Fruit fly (Drosophila melanogaster) whole organism, wandering third instar larva: ENCODE measurements around the gene CG2124.

ENCODE experiments used
- Abd-B ChIP-seq: fragments of >200 bp; optimal IDR thresholded peaks from 2 replicates; lab custom pipeline; 2017; ENCODE audit warnings: missing biosample characterization, missing genetic modification characterization
- CG32264 ChIP-seq: fragments of 200-800 bp; sonication (Bioruptor generic); optimal IDR thresholded peaks from 2 replicates; lab custom pipeline; 2016; ENCODE audit warnings: missing biosample characterization, missing genetic modification characterization
- CG9705 ChIP-seq: fragments of 200-800 bp; sonication (Bioruptor generic); optimal IDR thresholded peaks from 2 replicates; lab custom pipeline; 2018; ENCODE audit warnings: missing biosample characterization, mild to moderate bottlenecking, missing genetic modification characterization
- CrebA ChIP-seq: fragments of 200-800 bp; sonication (Bioruptor generic); optimal IDR thresholded peaks from 2 replicates; lab custom pipeline; 2016; ENCODE audit warnings: missing biosample characterization, mild to moderate bottlenecking, missing genetic modification characterization, borderline replicate concordance
- Dfd ChIP-seq: fragments of >200 bp; optimal IDR thresholded peaks from 2 replicates; lab custom pipeline; 2017; ENCODE audit warnings: missing biosample characterization, missing genetic modification characterization
- Dif ChIP-seq: fragments of 200-275, 200-300 bp; sonication (Bioruptor generic); optimal IDR thresholded peaks from 2 replicates; lab custom pipeline; 2018; ENCODE audit warnings: missing biosample characterization, missing genetic modification characterization; ENCODE audit not compliant: partially characterized antibody
- GATAd ChIP-seq: sonication (Bioruptor generic); optimal IDR thresholded peaks from 2 replicates; lab custom pipeline; 2016; ENCODE audit warnings: missing biosample characterization, missing genetic modification characterization
- HLH106 ChIP-seq: fragments of 200-800 bp; optimal IDR thresholded peaks from 3 replicates; lab custom pipeline; 2019; ENCODE audit warnings: missing biosample characterization, mild to moderate bottlenecking, missing genetic modification characterization, moderate library complexity
- Hnf4 ChIP-seq: fragments of 200-800 bp; sonication (Bioruptor generic); optimal IDR thresholded peaks from 2 replicates; lab custom pipeline; 2016; ENCODE audit warnings: missing biosample characterization, mild to moderate bottlenecking, missing genetic modification characterization
- Hr78 ChIP-seq: fragments of >200 bp; optimal IDR thresholded peaks from 2 replicates; lab custom pipeline; 2017; ENCODE audit warnings: missing biosample characterization, missing genetic modification characterization
- Hr83 ChIP-seq: fragments of 200-300 bp; sonication (Bioruptor generic); optimal IDR thresholded peaks from 2 replicates; lab custom pipeline; 2016; ENCODE audit warnings: missing biosample characterization, mild to moderate bottlenecking, missing genetic modification characterization, moderate library complexity; ENCODE audit not compliant: poor library complexity, severe bottlenecking
- Jra ChIP-seq: sonication (Bioruptor generic); optimal IDR thresholded peaks from 2 replicates; lab custom pipeline; 2016; ENCODE audit warnings: missing biosample characterization, missing genetic modification characterization
- Mio ChIP-seq: sonication (Bioruptor generic); optimal IDR thresholded peaks from 2 replicates; lab custom pipeline; 2016; ENCODE audit warnings: missing biosample characterization, missing genetic modification characterization
- Myc ChIP-seq: fragments of >200 bp; optimal IDR thresholded peaks from 2 replicates; lab custom pipeline; 2017
- N ChIP-seq: fragments of >200 bp; optimal IDR thresholded peaks from 2 replicates; lab custom pipeline; 2018; ENCODE audit warnings: missing biosample characterization, missing external identifiers, missing genetic modification characterization
- OdsH ChIP-seq: fragments of 200-800 bp; sonication (Bioruptor generic); optimal IDR thresholded peaks from 2 replicates; lab custom pipeline; 2016; ENCODE audit warnings: missing biosample characterization, mild to moderate bottlenecking, missing genetic modification characterization
- Rel ChIP-seq, 2 experiments: fragments of 200-800 bp; sonication (Bioruptor generic) in 1 of 2; optimal IDR thresholded peaks; 2 replicates in 1 of 2; 3 replicates in 1 of 2; lab custom pipeline; 2016 to 2019; ENCODE audit warnings: mild to moderate bottlenecking in 2 of 2, missing biosample characterization in 2 of 2, missing genetic modification characterization in 2 of 2, moderate library complexity in 1 of 2
- Sp1 ChIP-seq: fragments of 200-800 bp; sonication (Bioruptor generic); optimal IDR thresholded peaks from 3 replicates; lab custom pipeline; 2019; ENCODE audit warnings: missing biosample characterization, mild to moderate bottlenecking, missing genetic modification characterization, moderate library complexity
- Vsx2 ChIP-seq: fragments of 200-300, 225-300 bp; sonication (Bioruptor generic); optimal IDR thresholded peaks from 2 replicates; lab custom pipeline; 2018; ENCODE audit warnings: missing biosample characterization, missing genetic modification characterization; ENCODE audit not compliant: partially characterized antibody
- br ChIP-seq: fragments of 200-800 bp; sonication (Bioruptor generic); optimal IDR thresholded peaks from 2 replicates; lab custom pipeline; 2016; ENCODE audit warnings: missing biosample characterization, missing genetic modification characterization
- brk ChIP-seq: fragments of 200-800 bp; sonication (Bioruptor generic); optimal IDR thresholded peaks from 2 replicates; lab custom pipeline; 2016; ENCODE audit warnings: missing biosample characterization, mild to moderate bottlenecking, missing genetic modification characterization
- dl ChIP-seq, 2 experiments: fragments of 175-275, 200-275 bp in 1 of 2; fragments of 200-275 bp in 1 of 2; sonication (Bioruptor generic); optimal IDR thresholded peaks; lab custom pipeline; 2018; ENCODE audit warnings: mild to moderate bottlenecking in 2 of 2, missing biosample characterization in 2 of 2, missing genetic modification characterization in 2 of 2, moderate library complexity in 2 of 2; ENCODE audit not compliant: partially characterized antibody in 2 of 2, insufficient read depth in 1 of 2
- dmrt93B ChIP-seq: fragments of 200-800 bp; sonication (Bioruptor generic); optimal IDR thresholded peaks from 2 replicates; lab custom pipeline; 2018; ENCODE audit warnings: missing biosample characterization, mild to moderate bottlenecking, missing genetic modification characterization
- dsf ChIP-seq: sonication (Bioruptor generic); optimal IDR thresholded peaks from 2 replicates; lab custom pipeline; 2016; ENCODE audit warnings: missing biosample characterization, missing genetic modification characterization, borderline replicate concordance
- ey ChIP-seq: fragments of 200-800 bp; sonication (Bioruptor generic); optimal IDR thresholded peaks from 2 replicates; lab custom pipeline; 2016; ENCODE audit warnings: missing biosample characterization, missing genetic modification characterization
- foxo ChIP-seq, 2 experiments: fragments of 200-800 bp; sonication (Bioruptor generic); optimal IDR thresholded peaks; 2 replicates in 1 of 2; 3 replicates in 1 of 2; lab custom pipeline; 2016 to 2017; ENCODE audit warnings: missing biosample characterization in 2 of 2, missing genetic modification characterization in 2 of 2
- fru ChIP-seq: fragments of 200-800 bp; sonication (Bioruptor generic); optimal IDR thresholded peaks from 3 replicates; lab custom pipeline; 2016; ENCODE audit warnings: missing biosample characterization, mild to moderate bottlenecking, missing genetic modification characterization
- h ChIP-seq: fragments of 200-800 bp; sonication (Bioruptor generic); optimal IDR thresholded peaks from 3 replicates; lab custom pipeline; 2016; ENCODE audit warnings: missing biosample characterization, mild to moderate bottlenecking, missing genetic modification characterization
- jim ChIP-seq: fragments of 175-275, 200-325 bp; sonication (Bioruptor generic); optimal IDR thresholded peaks from 2 replicates; lab custom pipeline; 2016; ENCODE audit warnings: missing biosample characterization, mild to moderate bottlenecking, missing genetic modification characterization
- lola ChIP-seq: fragments of >200 bp; optimal IDR thresholded peaks from 2 replicates; lab custom pipeline; 2017; ENCODE audit warnings: missing biosample characterization, missing genetic modification characterization
- pan ChIP-seq: fragments of >200 bp; optimal IDR thresholded peaks from 2 replicates; lab custom pipeline; 2017
- psq ChIP-seq: fragments of 200-800 bp; sonication (Bioruptor generic); optimal IDR thresholded peaks from 3 replicates; lab custom pipeline; 2017; ENCODE audit warnings: missing biosample characterization, mild to moderate bottlenecking, missing genetic modification characterization, moderate library complexity
- rgr ChIP-seq: fragments of 200-800 bp; sonication (Bioruptor generic); optimal IDR thresholded peaks from 3 replicates; lab custom pipeline; 2016; ENCODE audit warnings: missing biosample characterization, mild to moderate bottlenecking, missing genetic modification characterization
- sage ChIP-seq: fragments of 200-800 bp; sonication (Bioruptor generic); optimal IDR thresholded peaks from 2 replicates; lab custom pipeline; 2016; ENCODE audit warnings: missing biosample characterization, mild to moderate bottlenecking, missing genetic modification characterization
- sv ChIP-seq: fragments of 200-800 bp; sonication (Bioruptor generic); optimal IDR thresholded peaks from 3 replicates; lab custom pipeline; 2016; ENCODE audit warnings: missing biosample characterization, missing genetic modification characterization
- tai ChIP-seq: sonication (Bioruptor generic); optimal IDR thresholded peaks from 2 replicates; lab custom pipeline; 2016; ENCODE audit warnings: missing biosample characterization, missing genetic modification characterization
- usp ChIP-seq: fragments of >200 bp; optimal IDR thresholded peaks from 2 replicates; lab custom pipeline; 2017; ENCODE audit warnings: missing biosample characterization, missing genetic modification characterization
- woc ChIP-seq: sonication (Bioruptor generic); optimal IDR thresholded peaks from 2 replicates; lab custom pipeline; 2016; ENCODE audit warnings: missing biosample characterization, mild to moderate bottlenecking, missing genetic modification characterization

The CG2124 gene

dm6 chrX:10595813-10596212 is at the start of gene CG2124, which contains the start of gene Hmr:
Gene CG2124 (plus strand): TSS chrX:10596122.
Gene Hmr (minus strand): TSS chrX:10595855.
- no peak for TF ChIP-seq br (GFP tag; lab: Kevin White, UChicago)
- TF ChIP-seq psq: no peak
- TF ChIP-seq tai: no peak
- TF ChIP-seq usp: no peak
- TF ChIP-seq ey (GFP tag; lab: Kevin White, UChicago): no peak
- TF ChIP-seq Hr83 (GFP tag; lab: Kevin White, UChicago): no peak
- TF ChIP-seq jim (GFP tag; lab: Kevin White, UChicago): no peak
- TF ChIP-seq rgr (GFP tag; lab: Kevin White, UChicago): no peak
- no peak for TF ChIP-seq CrebA (GFP tag; lab: Kevin White, UChicago)
- no peak for TF ChIP-seq dl (GFP tag; optimal IDR thresholded peaks at IDR 0.05; lab: Kevin White, UChicago; ENCODE audit: insufficient read depth in 1 of 2, partially characterized antibody in 2 of 2)
- TF ChIP-seq GATAd: no peak

- TF ChIP-seq Hr83 (GFP tag; lab: Kevin White, UChicago) (peak; percentile 20), jim (GFP tag; lab: Kevin White, UChicago) (peak; percentile 23), h (GFP tag; lab: Kevin White, UChicago) (no peak), GATAd (no peak), Dif (GFP tag; lab: Kevin White, UChicago) (peak; percentile 93), dl (GFP tag; optimal IDR thresholded peaks at IDR 0.05; lab: Kevin White, UChicago; ENCODE audit: insufficient read depth in 1 of 2, partially characterized antibody in 2 of 2) (peak; percentile 89 to 94)
- TF ChIP-seq, all 38 proteins: peak for 4
These were observed 49.3 kb upstream of the CG2124 start for dm6 chrX:10546631-10547030.

- TF ChIP-seq Sp1 (GFP tag; lab: Kevin White, UChicago) (peak; percentile 91), Dif (GFP tag; lab: Kevin White, UChicago) (peak; percentile 31), jim (GFP tag; lab: Kevin White, UChicago) (no peak), Hnf4 (GFP tag; lab: Kevin White, UChicago) (peak; percentile 92), pan (lab: Kevin White, UChicago) (no peak), CG32264 (peak; percentile 88), Dfd (GFP tag; lab: Kevin White, UChicago) (no peak), Hr83 (GFP tag; lab: Kevin White, UChicago) (peak; percentile 41), br (GFP tag; lab: Kevin White, UChicago) (peak; percentile 91), woc (peak; percentile 90), ey (GFP tag; lab: Kevin White, UChicago) (peak; percentile 93), N (GFP tag; lab: Kevin White, UChicago) (no peak), lola (GFP tag; lab: Kevin White, UChicago) (no peak), usp (no peak), sage (GFP tag; lab: Kevin White, UChicago) (peak; percentile 91), Rel (GFP tag; optimal IDR thresholded peaks at IDR 0.05; lab: Kevin White, UChicago) (peak; percentile 73), Rel (tag; optimal IDR thresholded peaks at IDR 0.05; lab: Kevin White, UChicago) (peak; percentile 36), rgr (GFP tag; lab: Kevin White, UChicago) (peak; percentile 93), HLH106 (tag; lab: Kevin White, UChicago) (peak; percentile 94), psq (peak; percentile 77), dsf (GFP tag; lab: Kevin White, UChicago) (peak; percentile 67), dmrt93B (GFP tag; lab: Kevin White, UChicago) (peak; percentile 88), Jra (GFP tag; lab: Kevin White, UChicago) (peak; percentile 82), Abd-B (GFP tag; lab: Kevin White, UChicago) (no peak), brk (GFP tag; lab: Kevin White, UChicago) (peak; percentile 83), CG9705 (GFP tag; lab: Kevin White, UChicago) (peak; percentile 79), Myc (lab: Kevin White, UChicago) (no peak), CrebA (GFP tag; lab: Kevin White, UChicago) (peak; percentile 70), Vsx2 (no peak), OdsH (GFP tag; lab: Kevin White, UChicago) (peak; percentile 91), tai (peak; percentile 87), sv (GFP tag; lab: Kevin White, UChicago) (peak; percentile 62), GATAd (peak; percentile 78), Hr78 (GFP tag; lab: Kevin White, UChicago) (no peak), foxo (GFP tag; optimal IDR thresholded peaks at IDR 0.05; lab: Kevin White, UChicago) (peak; percentile 80 to 94), Mio (GFP tag; lab: Kevin White, UChicago) (peak; percentile 48), dl (GFP tag; optimal IDR thresholded peaks at IDR 0.05; lab: Kevin White, UChicago; ENCODE audit: insufficient read depth in 1 of 2, partially characterized antibody in 2 of 2) (peak in 1 of 2 experiments; percentile 50), fru (peak; percentile 95), h (GFP tag; lab: Kevin White, UChicago) (peak; percentile 92)
These were observed 48.7 kb upstream of the CG2124 start for dm6 chrX:10547070-10547856.
